Fruit fly (Drosophila melanogaster) whole organism, prepupa: ENCODE data around the gene Acph-1.
A peak's percentile ranks its signal among the peaks of the same experiment; 100 is the strongest.

Experiments
- CG11294 ChIP-seq: fragments of 200-800 bp; sonication (Bioruptor generic); IDR thresholded peaks from 2 replicates; pipeline ENCODE4 v1.3.6; 2022; ENCODE audit warnings: missing biosample characterization, missing genetic modification characterization
- CG3919 ChIP-seq: fragments of 200-800 bp; sonication (Bioruptor generic); optimal IDR thresholded peaks from 3 replicates; lab custom pipeline; 2016; ENCODE audit warnings: missing biosample characterization, missing genetic modification characterization
- CG8632 ChIP-seq: fragments of 200-800 bp; sonication (Bioruptor generic); optimal IDR thresholded peaks from 3 replicates; lab custom pipeline; 2016; ENCODE audit warnings: missing biosample characterization, missing genetic modification characterization
- Ets21C ChIP-seq: fragments of 200-800 bp; sonication (Bioruptor generic); optimal IDR thresholded peaks from 3 replicates; lab custom pipeline; 2016; ENCODE audit warnings: missing biosample characterization, missing genetic modification characterization
- Met ChIP-seq: fragments of 200-800 bp; sonication (Bioruptor generic); optimal IDR thresholded peaks from 3 replicates; lab custom pipeline; 2016; ENCODE audit warnings: missing biosample characterization, missing genetic modification characterization
- Smox ChIP-seq: fragments of 200-800 bp; sonication (Bioruptor generic); optimal IDR thresholded peaks from 3 replicates; lab custom pipeline; 2016; ENCODE audit warnings: missing biosample characterization, missing genetic modification characterization
- Sox14 ChIP-seq: fragments of 200-800 bp; sonication (Bioruptor generic); optimal IDR thresholded peaks from 3 replicates; lab custom pipeline; 2016; ENCODE audit warnings: missing biosample characterization, missing genetic modification characterization
- acj6 ChIP-seq: fragments of 200-800 bp; sonication (Bioruptor generic); optimal IDR thresholded peaks from 3 replicates; lab custom pipeline; 2016; ENCODE audit warnings: missing biosample characterization, missing genetic modification characterization
- topi ChIP-seq: fragments of 200-800 bp; sonication (Bioruptor generic); optimal IDR thresholded peaks from 3 replicates; lab custom pipeline; 2016; ENCODE audit warnings: missing biosample characterization, missing genetic modification characterization

DNA sequence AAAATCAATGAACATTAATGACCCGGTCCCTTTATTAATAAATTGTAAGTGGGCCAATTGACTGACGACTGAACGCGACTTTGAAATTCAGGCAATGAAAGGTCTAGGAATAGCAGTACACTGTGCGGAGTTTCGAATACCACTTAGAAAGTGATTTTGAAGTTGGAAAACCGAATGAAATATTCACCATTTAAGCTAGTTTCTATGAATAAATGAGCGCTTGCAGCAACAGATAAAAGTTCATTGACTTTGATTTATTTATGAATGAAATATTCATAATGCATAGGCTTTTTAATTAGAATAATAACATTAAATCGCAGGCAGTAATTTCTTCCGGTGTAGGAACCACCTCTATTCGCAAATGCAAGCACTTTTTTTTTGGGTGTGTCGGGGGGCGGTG, 27.8 kb upstream of the Acph-1 start:
- TF ChIP-seq Smox: peak; percentile 14
- TF ChIP-seq CG11294 (GFP tag; lab: Robert Waterston, UW): peak; percentile 12; the same call in 1 of the 2 replicates
- peak; percentile 31 for TF ChIP-seq Met (GFP tag; lab: Kevin White, UChicago)
- TF ChIP-seq CG3919 (GFP tag; lab: Kevin White, UChicago): peak; percentile 31
- TF ChIP-seq CG8632 (GFP tag; lab: Kevin White, UChicago): no peak
- peak; percentile 7 for TF ChIP-seq Sox14
- peak; percentile 9 for TF ChIP-seq acj6 (GFP tag; lab: Kevin White, UChicago)
- peak; percentile 12 for TF ChIP-seq topi
- TF ChIP-seq Ets21C (GFP tag; lab: Kevin White, UChicago): no peak
